Fruit fly (Drosophila melanogaster) whole organism, embryonic: Measurements from ENCODE around the gene rhea.

Experiments
- Bdp1 ChIP-seq: fragments of 200-800 bp; sonication (Bioruptor generic); optimal IDR thresholded peaks from 3 replicates; lab custom pipeline; 2016; ENCODE audit warnings: missing biosample characterization, missing genetic modification characterization
- Blimp-1 ChIP-seq: fragments of 200-800 bp; sonication (Bioruptor generic); optimal IDR thresholded peaks from 3 replicates; lab custom pipeline; 2018; ENCODE audit warnings: missing biosample characterization, missing genetic modification characterization, mild to moderate bottlenecking, moderate library complexity, missing genetic modification reagents
- CG11085 ChIP-seq: fragments of 200-800 bp; sonication (Bioruptor generic); IDR thresholded peaks from 2 replicates; pipeline ENCODE4 v1.3.6; 2022; ENCODE audit warnings: missing biosample characterization, missing genetic modification characterization
- CG11560 ChIP-seq: fragments of 200-800 bp; sonication (Bioruptor generic); IDR thresholded peaks from 3 replicates; pipeline ENCODE4 v1.3.6; 2022; ENCODE audit warnings: missing biosample characterization, missing genetic modification characterization
- CG12391 ChIP-seq: fragments of 200-800 bp; sonication (Bioruptor generic); optimal IDR thresholded peaks from 3 replicates; lab custom pipeline; 2018; ENCODE audit warnings: missing biosample characterization, mild to moderate bottlenecking, missing genetic modification characterization, moderate library complexity
- CG13123 ChIP-seq: fragments of 200-800 bp; sonication (Bioruptor generic); optimal IDR thresholded peaks from 2 replicates; lab custom pipeline; 2016; ENCODE audit warnings: missing biosample characterization, missing genetic modification characterization
- CG13287 ChIP-seq: fragments of 200-800 bp; sonication (Bioruptor generic); IDR thresholded peaks from 2 replicates; pipeline ENCODE4 v1.3.6; 2022; ENCODE audit warnings: missing biosample characterization, missing genetic modification characterization; ENCODE audit not compliant: partially characterized antibody
- CG13775 ChIP-seq: fragments of 200-800 bp; sonication (Bioruptor generic); optimal IDR thresholded peaks from 3 replicates; lab custom pipeline; 2017; ENCODE audit warnings: missing biosample characterization, mild to moderate bottlenecking, missing genetic modification characterization
- CG14710 ChIP-seq: fragments of 200-800 bp; sonication (Bioruptor generic); optimal IDR thresholded peaks from 3 replicates; lab custom pipeline; 2019; ENCODE audit warnings: missing biosample characterization, mild to moderate bottlenecking, missing genetic modification characterization, moderate library complexity
- CG15601 ChIP-seq: fragments of 200-800 bp; sonication (Bioruptor generic); optimal IDR thresholded peaks from 3 replicates; lab custom pipeline; 2019; ENCODE audit warnings: missing biosample characterization, mild to moderate bottlenecking, missing genetic modification characterization, moderate library complexity
- CG17361 ChIP-seq: fragments of 200-800 bp; sonication (Bioruptor generic); IDR thresholded peaks from 3 replicates; pipeline ENCODE4 v1.3.6; 2022; ENCODE audit warnings: missing biosample characterization, missing genetic modification characterization
- CG4360 ChIP-seq: fragments of 200-800 bp; sonication (Bioruptor generic); IDR thresholded peaks from 2 replicates; pipeline ENCODE4 v1.3.6; 2022; ENCODE audit warnings: missing biosample characterization, missing genetic modification characterization
- CG6813 ChIP-seq: fragments of 200-800 bp; sonication (Bioruptor generic); optimal IDR thresholded peaks from 2 replicates; lab custom pipeline; 2017; ENCODE audit warnings: missing biosample characterization, missing genetic modification characterization, mild to moderate bottlenecking, moderate library complexity, missing genetic modification reagents
- CG7556 ChIP-seq: fragments of 200-800 bp; sonication (Bioruptor generic); optimal IDR thresholded peaks from 2 replicates; lab custom pipeline; 2017; ENCODE audit warnings: missing biosample characterization, mild to moderate bottlenecking, missing genetic modification characterization
- CG7786 ChIP-seq: fragments of 200-800 bp; sonication (Bioruptor generic); optimal IDR thresholded peaks from 2 replicates; lab custom pipeline; 2016; ENCODE audit warnings: missing biosample characterization, missing genetic modification characterization
- CG7963 ChIP-seq: fragments of 200-800 bp; sonication (Bioruptor generic); IDR thresholded peaks from 3 replicates; pipeline ENCODE4 v1.3.6; 2022; ENCODE audit warnings: missing biosample characterization, missing genetic modification characterization; ENCODE audit not compliant: partially characterized antibody
- D19A ChIP-seq: fragments of 200-800 bp; optimal IDR thresholded peaks from 3 replicates; lab custom pipeline; 2019; ENCODE audit warnings: missing biosample characterization, mild to moderate bottlenecking, missing genetic modification characterization, moderate library complexity
- HmgZ ChIP-seq: fragments of 200-800 bp; sonication (Bioruptor generic); optimal IDR thresholded peaks from 2 replicates; lab custom pipeline; 2018; ENCODE audit warnings: missing biosample characterization, mild to moderate bottlenecking, missing genetic modification characterization
- Hmx ChIP-seq: fragments of 200-800 bp; sonication (Bioruptor generic); optimal IDR thresholded peaks from 2 replicates; lab custom pipeline; 2016; ENCODE audit warnings: missing biosample characterization, missing genetic modification characterization
- Mes4 ChIP-seq: fragments of 200-800 bp; sonication (Bioruptor generic); optimal IDR thresholded peaks from 2 replicates; lab custom pipeline; 2016; ENCODE audit warnings: missing biosample characterization, missing genetic modification characterization
- Nf-YA ChIP-seq: fragments of 200-800 bp; sonication (Bioruptor generic); IDR thresholded peaks from 2 replicates; pipeline ENCODE4 v1.3.6; 2022; ENCODE audit warnings: missing biosample characterization, missing genetic modification characterization
- NfI ChIP-seq: fragments of 200-800 bp; sonication (Bioruptor generic); optimal IDR thresholded peaks from 3 replicates; lab custom pipeline; 2018; ENCODE audit warnings: missing biosample characterization, mild to moderate bottlenecking, missing genetic modification characterization, moderate library complexity
- Optix ChIP-seq: fragments of 200-800 bp; sonication (Bioruptor generic); IDR thresholded peaks from 3 replicates; pipeline ENCODE4 v1.3.6; 2022; ENCODE audit warnings: missing biosample characterization, missing genetic modification characterization
- PHDP ChIP-seq: fragments of 200-800 bp; sonication (Bioruptor generic); optimal IDR thresholded peaks from 3 replicates; lab custom pipeline; 2018; ENCODE audit warnings: missing biosample characterization, mild to moderate bottlenecking, missing genetic modification characterization, moderate library complexity
- Poxn ChIP-seq: fragments of 200-800 bp; sonication (Bioruptor generic); IDR thresholded peaks from 2 replicates; pipeline ENCODE4 v1.3.6; 2022; ENCODE audit warnings: missing biosample characterization, missing genetic modification characterization
- Ptx1 ChIP-seq: fragments of 200-800 bp; sonication (Bioruptor generic); IDR thresholded peaks from 2 replicates; pipeline ENCODE4 v1.3.6; 2022; ENCODE audit warnings: missing biosample characterization, missing genetic modification characterization
- Xbp1 ChIP-seq: fragments of 200-800 bp; sonication (Bioruptor generic); optimal IDR thresholded peaks from 3 replicates; lab custom pipeline; 2016; ENCODE audit warnings: missing biosample characterization, mild to moderate bottlenecking, missing genetic modification characterization
- al ChIP-seq: fragments of 200-800 bp; sonication (Bioruptor generic); IDR thresholded peaks from 2 replicates; pipeline ENCODE4 v1.3.6; 2022; ENCODE audit warnings: missing biosample characterization, missing genetic modification characterization
- croc ChIP-seq: fragments of 200-800 bp; sonication (Bioruptor generic); conservative IDR thresholded peaks from 3 replicates; pipeline ENCODE4 v1.3.6; 2022; ENCODE audit warnings: missing biosample characterization, missing genetic modification characterization
- disco-r ChIP-seq: fragments of 200-800 bp; sonication (Bioruptor generic); optimal IDR thresholded peaks from 2 replicates; lab custom pipeline; 2016; ENCODE audit warnings: missing biosample characterization, missing genetic modification characterization
- gce ChIP-seq: fragments of 200-800 bp; sonication (Bioruptor generic); IDR thresholded peaks from 3 replicates; pipeline ENCODE4 v1.3.6; 2022; ENCODE audit warnings: missing biosample characterization, missing genetic modification characterization
- ham ChIP-seq: fragments of 200-800 bp; sonication (Bioruptor generic); IDR thresholded peaks from 2 replicates; pipeline ENCODE4 v1.3.6; 2022; ENCODE audit warnings: missing biosample characterization, missing genetic modification characterization
- jumu ChIP-seq: fragments of 200-800 bp; sonication (Bioruptor generic); optimal IDR thresholded peaks from 3 replicates; lab custom pipeline; 2016; ENCODE audit warnings: missing biosample characterization, missing genetic modification characterization
- kah ChIP-seq: fragments of 200-800 bp; sonication (Bioruptor generic); optimal IDR thresholded peaks from 2 replicates; lab custom pipeline; 2018; ENCODE audit warnings: missing biosample characterization, mild to moderate bottlenecking, missing genetic modification characterization
- knrl ChIP-seq: fragments of 200-800 bp; sonication (Bioruptor generic); IDR thresholded peaks from 3 replicates; pipeline ENCODE4 v1.3.6; 2022; ENCODE audit warnings: missing biosample characterization, missing genetic modification characterization; ENCODE audit not compliant: partially characterized antibody
- lbe ChIP-seq: fragments of 200-800 bp; sonication (Bioruptor generic); optimal IDR thresholded peaks from 2 replicates; lab custom pipeline; 2016; ENCODE audit warnings: missing biosample characterization, mild to moderate bottlenecking, missing genetic modification characterization
- lola ChIP-seq, 3 experiments: fragments of >200 bp in 2 of 3; fragments of 200-800 bp in 1 of 3; sonication (Bioruptor generic) in 1 of 3; optimal IDR thresholded peaks; 2 replicates each; lab custom pipeline; 2017 to 2019; ENCODE audit warnings: missing biosample characterization in 3 of 3, missing genetic modification characterization in 3 of 3, mild to moderate bottlenecking in 1 of 3, moderate library complexity in 1 of 3
- mirr ChIP-seq: fragments of 200-800 bp; sonication (Bioruptor generic); optimal IDR thresholded peaks from 3 replicates; lab custom pipeline; 2018; ENCODE audit warnings: missing biosample characterization, mild to moderate bottlenecking, missing genetic modification characterization
- nerfin-1 ChIP-seq: fragments of 200-800 bp; sonication (Bioruptor generic); optimal IDR thresholded peaks from 3 replicates; lab custom pipeline; 2019; ENCODE audit warnings: missing biosample characterization, mild to moderate bottlenecking, missing genetic modification characterization, moderate library complexity
- oc ChIP-seq: fragments of 200-800 bp; sonication (Bioruptor generic); optimal IDR thresholded peaks from 2 replicates; lab custom pipeline; 2018; ENCODE audit warnings: missing biosample characterization, mild to moderate bottlenecking, missing genetic modification characterization, moderate library complexity
- pros ChIP-seq: fragments of 200-800 bp; sonication (Bioruptor generic); optimal IDR thresholded peaks from 3 replicates; lab custom pipeline; 2019; ENCODE audit warnings: missing biosample characterization, mild to moderate bottlenecking, missing genetic modification characterization, moderate library complexity
- psq ChIP-seq: fragments of 200-800 bp; sonication (Bioruptor generic); optimal IDR thresholded peaks from 2 replicates; lab custom pipeline; 2017; ENCODE audit warnings: missing biosample characterization, missing genetic modification characterization
- ranshi ChIP-seq: fragments of 200-800 bp; sonication (Bioruptor generic); IDR thresholded peaks from 2 replicates; pipeline ENCODE4 v1.3.6; 2022; ENCODE audit warnings: missing biosample characterization, missing genetic modification characterization
- so ChIP-seq: fragments of 200-800 bp; sonication (Bioruptor generic); IDR thresholded peaks from 3 replicates; pipeline ENCODE4 v1.3.6; 2022; ENCODE audit warnings: missing biosample characterization, missing genetic modification characterization
- sqz ChIP-seq: fragments of 200-800 bp; sonication (Bioruptor generic); optimal IDR thresholded peaks from 3 replicates; lab custom pipeline; 2018; ENCODE audit warnings: missing biosample characterization, mild to moderate bottlenecking, missing genetic modification characterization
- ssp ChIP-seq: fragments of 200-800 bp; sonication (Bioruptor generic); IDR thresholded peaks from 2 replicates; pipeline ENCODE4 v1.3.6; 2022; ENCODE audit warnings: missing biosample characterization, missing genetic modification characterization
- tap ChIP-seq: fragments of 200-800 bp; optimal IDR thresholded peaks from 3 replicates; lab custom pipeline; 2019; ENCODE audit warnings: missing biosample characterization, mild to moderate bottlenecking, missing genetic modification characterization, moderate library complexity
- tna ChIP-seq: fragments of 200-800 bp; sonication (Bioruptor generic); IDR thresholded peaks from 2 replicates; pipeline ENCODE4 v1.3.6; 2022; ENCODE audit warnings: missing biosample characterization, missing genetic modification characterization; ENCODE audit not compliant: partially characterized antibody
- tup ChIP-seq: fragments of 200-800 bp; sonication (Bioruptor generic); optimal IDR thresholded peaks from 2 replicates; lab custom pipeline; 2016; ENCODE audit warnings: missing biosample characterization, mild to moderate bottlenecking, missing genetic modification characterization, moderate library complexity

Gene rhea

dm6 chr3L:8549183-8549890, 4.5 kb downstream of the rhea start (continued):
- TF ChIP-seq disco-r (GFP tag; lab: Kevin White, UChicago) = peak; percentile 24
- peak; percentile 31 for TF ChIP-seq Mes4 (GFP tag; lab: Kevin White, UChicago)
- peak; percentile 31 for TF ChIP-seq nerfin-1 (tag; lab: Kevin White, UChicago)
- no peak for TF ChIP-seq ham (GFP tag; lab: Robert Waterston, UW)
- TF ChIP-seq CG13775 (GFP tag; lab: Kevin White, UChicago) = no peak
- peak; percentile 56 for TF ChIP-seq D19A (tag; lab: Kevin White, UChicago)
- peak; percentile 62 for TF ChIP-seq Ptx1 (GFP tag; lab: Robert Waterston, UW)
- no peak for TF ChIP-seq ranshi
- TF ChIP-seq CG6813 (GFP tag; lab: Kevin White, UChicago) = peak; percentile 6
- TF ChIP-seq al (GFP tag; lab: Robert Waterston, UW) = 0 out of 2 replicates have a peak, but pooled peaks have one; percentile 13
- no peak for TF ChIP-seq Nf-YA (GFP tag; lab: Robert Waterston, UW)
- peak; percentile 1 for TF ChIP-seq tup (GFP tag; lab: Kevin White, UChicago)
- TF ChIP-seq Bdp1 (GFP tag; lab: Kevin White, UChicago) = no peak
- TF ChIP-seq CG7556 (GFP tag; lab: Kevin White, UChicago) = peak; percentile 23
- TF ChIP-seq Hmx (GFP tag; lab: Kevin White, UChicago) = no peak
- no peak for TF ChIP-seq lbe
- peak; percentile 0 for TF ChIP-seq CG7786 (GFP tag; lab: Kevin White, UChicago)
- TF ChIP-seq psq = no peak
- no peak for TF ChIP-seq Poxn
- TF ChIP-seq CG12391 = peak; percentile 56
- no peak for TF ChIP-seq CG11560 (tag; lab: Robert Waterston, UW)
- no peak for TF ChIP-seq CG13287 (GFP tag; lab: Robert Waterston, UW)
- TF ChIP-seq gce (GFP tag; lab: Robert Waterston, UW) = no peak
- no peak for TF ChIP-seq CG13123 (GFP tag; lab: Kevin White, UChicago)
- TF ChIP-seq so (GFP tag; lab: Robert Waterston, UW) = no peak
- TF ChIP-seq pros (GFP tag; lab: Kevin White, UChicago) = no peak
- peak; percentile 61 for TF ChIP-seq kah (GFP tag; lab: Kevin White, UChicago)
- peak; percentile 2 for TF ChIP-seq sqz (GFP tag; lab: Kevin White, UChicago)
- TF ChIP-seq HmgZ = no peak
- TF ChIP-seq lola (GFP tag; optimal IDR thresholded peaks at IDR 0.05; lab: Kevin White, UChicago) = peak in 1 of 3 experiments; percentile 70
- TF ChIP-seq CG17361 (GFP tag; lab: Robert Waterston, UW) = peak; percentile 69; the same call in 2 of the 3 replicates
- peak; percentile 10; the same call in 1 of the 2 replicates for TF ChIP-seq CG4360
- peak; percentile 9 for TF ChIP-seq jumu (GFP tag; lab: Kevin White, UChicago)
- peak; percentile 73 for TF ChIP-seq Blimp-1 (GFP tag; lab: Kevin White, UChicago)
- peak; percentile 44 for TF ChIP-seq oc (tag; lab: Kevin White, UChicago)
- TF ChIP-seq tna (GFP tag; lab: Robert Waterston, UW) = no peak
- TF ChIP-seq tap (tag; lab: Kevin White, UChicago) = peak; percentile 61
- peak; percentile 71 for TF ChIP-seq CG15601 (tag; lab: Kevin White, UChicago)
- no peak for TF ChIP-seq knrl (GFP tag; lab: Robert Waterston, UW)
- TF ChIP-seq croc (GFP tag; lab: Robert Waterston, UW) = peak; percentile 48; the same call in 2 of the 3 replicates
- peak; percentile 5 for TF ChIP-seq mirr (GFP tag; lab: Kevin White, UChicago)
- TF ChIP-seq PHDP (tag; lab: Kevin White, UChicago) = peak; percentile 55
- peak; percentile 69 for TF ChIP-seq CG14710 (tag; lab: Kevin White, UChicago)
- TF ChIP-seq Xbp1 (GFP tag; lab: Kevin White, UChicago) = peak; percentile 38
- no peak for TF ChIP-seq Optix (GFP tag; lab: Robert Waterston, UW)
- TF ChIP-seq ssp (GFP tag; lab: Robert Waterston, UW) = no peak
- TF ChIP-seq CG7963 (GFP tag; lab: Robert Waterston, UW) = no peak
- TF ChIP-seq NfI (GFP tag; lab: Kevin White, UChicago) = peak; percentile 18
- TF ChIP-seq CG11085 (GFP tag; lab: Robert Waterston, UW) = no peak
